Fruit fly (Drosophila melanogaster) whole organism, embryonic: ENCODE data around the gene eEF1delta.

Experiments used
- CG1024 ChIP-seq: fragments of 200-800 bp; sonication (Bioruptor generic); IDR thresholded peaks from 2 replicates; pipeline ENCODE4 v1.3.6; 2022; ENCODE audit warnings: missing biosample characterization, missing genetic modification characterization
- CG10543 ChIP-seq: fragments of 200-800 bp; sonication (Bioruptor generic); optimal IDR thresholded peaks from 3 replicates; lab custom pipeline; 2017; ENCODE audit warnings: missing biosample characterization, mild to moderate bottlenecking, missing genetic modification characterization, moderate library complexity
- CG12236 ChIP-seq: fragments of 200-800 bp; sonication (Bioruptor generic); optimal IDR thresholded peaks from 2 replicates; lab custom pipeline; 2016; ENCODE audit warnings: missing biosample characterization, missing genetic modification characterization
- CG12769 ChIP-seq: fragments of 200-800 bp; sonication (Bioruptor generic); optimal IDR thresholded peaks from 2 replicates; lab custom pipeline; 2019; ENCODE audit warnings: missing biosample characterization, mild to moderate bottlenecking, missing genetic modification characterization, moderate library complexity
- CG13287 ChIP-seq: fragments of 200-800 bp; sonication (Bioruptor generic); IDR thresholded peaks from 2 replicates; pipeline ENCODE4 v1.3.6; 2022; ENCODE audit warnings: missing biosample characterization, missing genetic modification characterization; ENCODE audit not compliant: partially characterized antibody
- CG13424 ChIP-seq: fragments of 200-800 bp; sonication (Bioruptor generic); optimal IDR thresholded peaks from 2 replicates; lab custom pipeline; 2019; ENCODE audit warnings: missing biosample characterization, mild to moderate bottlenecking, missing genetic modification characterization, moderate library complexity
- CG16815 ChIP-seq: fragments of 200-800 bp; sonication (Bioruptor generic); optimal IDR thresholded peaks from 3 replicates; lab custom pipeline; 2017; ENCODE audit warnings: missing biosample characterization, mild to moderate bottlenecking, missing genetic modification characterization
- CG17612 ChIP-seq: fragments of 200-800 bp; sonication (Bioruptor generic); IDR thresholded peaks from 2 replicates; pipeline ENCODE4 v1.3.6; 2022; ENCODE audit warnings: missing biosample characterization, missing genetic modification characterization
- CG18262 ChIP-seq: fragments of 200-800 bp; optimal IDR thresholded peaks from 3 replicates; lab custom pipeline; 2019; ENCODE audit warnings: missing biosample characterization, mild to moderate bottlenecking, missing genetic modification characterization, moderate library complexity
- CG32772 ChIP-seq: fragments of 200-800 bp; sonication (Bioruptor generic); IDR thresholded peaks from 2 replicates; pipeline ENCODE4 v1.3.6; 2022; ENCODE audit warnings: missing biosample characterization, missing genetic modification characterization
- CG4617 ChIP-seq: fragments of 200-800 bp; sonication (Bioruptor generic); optimal IDR thresholded peaks from 3 replicates; lab custom pipeline; 2016; ENCODE audit warnings: missing biosample characterization, missing genetic modification characterization, borderline replicate concordance
- CG4730 ChIP-seq: fragments of 200-800 bp; sonication (Bioruptor generic); IDR thresholded peaks from 2 replicates; pipeline ENCODE4 v1.3.6; 2022; ENCODE audit warnings: missing biosample characterization, missing genetic modification characterization
- CG4820 ChIP-seq: fragments of 200-800 bp; sonication (Bioruptor generic); optimal IDR thresholded peaks from 3 replicates; lab custom pipeline; 2016; ENCODE audit warnings: missing biosample characterization, missing genetic modification characterization
- CG5180 ChIP-seq: fragments of 200-800 bp; sonication (Bioruptor generic); optimal IDR thresholded peaks from 3 replicates; lab custom pipeline; 2017; ENCODE audit warnings: missing biosample characterization, missing genetic modification characterization, mild to moderate bottlenecking, moderate library complexity, missing genetic modification reagents
- CG6272 ChIP-seq: fragments of 200-800 bp; sonication (Bioruptor generic); IDR thresholded peaks from 2 replicates; pipeline ENCODE4 v1.3.6; 2022; ENCODE audit warnings: missing biosample characterization, missing genetic modification characterization
- CG8281 ChIP-seq: fragments of 200-800 bp; sonication (Bioruptor generic); optimal IDR thresholded peaks from 2 replicates; lab custom pipeline; 2018; ENCODE audit warnings: missing biosample characterization, mild to moderate bottlenecking, missing genetic modification characterization, moderate library complexity
- CG8478 ChIP-seq: fragments of >200 bp; optimal IDR thresholded peaks from 2 replicates; lab custom pipeline; 2018
- CG8944 ChIP-seq: fragments of 200-800 bp; sonication (Bioruptor generic); optimal IDR thresholded peaks from 3 replicates; lab custom pipeline; 2016; ENCODE audit warnings: missing biosample characterization, missing genetic modification characterization
- CTCF ChIP-seq: fragments of 200-800 bp; sonication (Bioruptor generic); optimal IDR thresholded peaks from 2 replicates; lab custom pipeline; 2017; ENCODE audit warnings: missing biosample characterization, mild to moderate bottlenecking, missing genetic modification characterization, moderate library complexity
- CkIIα-i1 ChIP-seq: fragments of 200-800 bp; sonication (Bioruptor generic); IDR thresholded peaks from 2 replicates; pipeline ENCODE4 v1.3.6; 2022; ENCODE audit warnings: missing biosample characterization, missing genetic modification characterization
- Dll ChIP-seq: fragments of 200-800 bp; sonication (Bioruptor generic); IDR thresholded peaks from 4 replicates; pipeline ENCODE4 v1.3.6; 2022; ENCODE audit warnings: missing biosample characterization, missing genetic modification characterization; ENCODE audit not compliant: partially characterized antibody
- Fer3 ChIP-seq: fragments of 200-800 bp; sonication (Bioruptor generic); optimal IDR thresholded peaks from 2 replicates; lab custom pipeline; 2018; ENCODE audit warnings: missing biosample characterization, mild to moderate bottlenecking, missing genetic modification characterization, moderate library complexity
- HLHmδ ChIP-seq: fragments of 200-800 bp; sonication (Bioruptor generic); optimal IDR thresholded peaks from 2 replicates; lab custom pipeline; 2018; ENCODE audit warnings: missing biosample characterization, mild to moderate bottlenecking, missing genetic modification characterization, moderate library complexity
- Hr51 ChIP-seq, 2 experiments: fragments of 200-800 bp; sonication (Bioruptor generic); optimal IDR thresholded peaks; 2 replicates in 1 of 2; 3 replicates in 1 of 2; lab custom pipeline; 2016 to 2018; ENCODE audit warnings: missing biosample characterization in 2 of 2, missing genetic modification characterization in 2 of 2, mild to moderate bottlenecking in 1 of 2, moderate library complexity in 1 of 2
- Max ChIP-seq: fragments of 200-800 bp; sonication (Bioruptor generic); optimal IDR thresholded peaks from 2 replicates; lab custom pipeline; 2016; ENCODE audit warnings: missing biosample characterization, mild to moderate bottlenecking, missing genetic modification characterization
- Nf-YB ChIP-seq: fragments of 200-800 bp; sonication (Bioruptor generic); optimal IDR thresholded peaks from 3 replicates; lab custom pipeline; 2019; ENCODE audit warnings: missing biosample characterization, mild to moderate bottlenecking, missing genetic modification characterization, moderate library complexity
- Tbp ChIP-seq: fragments of >200 bp; optimal IDR thresholded peaks from 2 replicates; lab custom pipeline; 2018; ENCODE audit warnings: missing biosample characterization, missing genetic modification characterization
- YL-1 ChIP-seq: fragments of 200-800 bp; sonication (Bioruptor generic); optimal IDR thresholded peaks from 3 replicates; lab custom pipeline; 2017; ENCODE audit warnings: missing biosample characterization, mild to moderate bottlenecking, missing genetic modification characterization
- ap ChIP-seq: fragments of 200-800 bp; sonication (Bioruptor generic); IDR thresholded peaks from 2 replicates; pipeline ENCODE4 v1.3.6; 2022; ENCODE audit warnings: missing biosample characterization, missing genetic modification characterization
- az2 ChIP-seq: fragments of 200-800 bp; sonication (Bioruptor generic); optimal IDR thresholded peaks from 3 replicates; lab custom pipeline; 2016; ENCODE audit warnings: missing biosample characterization, missing genetic modification characterization
- bab2 ChIP-seq: fragments of 200-800 bp; sonication (Bioruptor generic); optimal IDR thresholded peaks from 2 replicates; lab custom pipeline; 2016; ENCODE audit warnings: missing biosample characterization, missing genetic modification characterization
- cato ChIP-seq: fragments of 200-800 bp; sonication (Bioruptor generic); optimal IDR thresholded peaks from 2 replicates; lab custom pipeline; 2016; ENCODE audit warnings: missing biosample characterization, missing genetic modification characterization, borderline replicate concordance
- cg ChIP-seq: fragments of 200-800 bp; sonication (Bioruptor generic); optimal IDR thresholded peaks from 3 replicates; lab custom pipeline; 2019; ENCODE audit warnings: missing biosample characterization, mild to moderate bottlenecking, missing genetic modification characterization, moderate library complexity
- crol ChIP-seq: fragments of 200-800 bp; sonication (Bioruptor generic); IDR thresholded peaks from 2 replicates; pipeline ENCODE4 v1.3.6; 2022; ENCODE audit warnings: missing biosample characterization, missing genetic modification characterization
- exex ChIP-seq: fragments of 200-800 bp; sonication (Bioruptor generic); optimal IDR thresholded peaks from 4 replicates; lab custom pipeline; 2018; ENCODE audit warnings: missing biosample characterization, mild to moderate bottlenecking, missing genetic modification characterization, moderate library complexity
- eyg ChIP-seq: fragments of 200-800 bp; sonication (Bioruptor generic); optimal IDR thresholded peaks from 3 replicates; lab custom pipeline; 2016; ENCODE audit warnings: missing biosample characterization, missing genetic modification characterization
- gro ChIP-seq: fragments of 200-800 bp; sonication (Bioruptor generic); optimal IDR thresholded peaks from 2 replicates; lab custom pipeline; 2016; ENCODE audit warnings: missing biosample characterization, missing genetic modification characterization
- gsb ChIP-seq: fragments of 200-800 bp; sonication (Bioruptor generic); IDR thresholded peaks from 2 replicates; pipeline ENCODE4 v1.3.6; 2022; ENCODE audit warnings: missing biosample characterization, missing genetic modification characterization
- klu ChIP-seq: fragments of 200-800 bp; sonication (Bioruptor generic); IDR thresholded peaks from 2 replicates; pipeline ENCODE4 v1.3.6; 2022; ENCODE audit warnings: missing biosample characterization, missing genetic modification characterization
- lola ChIP-seq, 3 experiments: fragments of >200 bp in 2 of 3; fragments of 200-800 bp in 1 of 3; sonication (Bioruptor generic) in 1 of 3; optimal IDR thresholded peaks; 2 replicates each; lab custom pipeline; 2017 to 2019; ENCODE audit warnings: missing biosample characterization in 3 of 3, missing genetic modification characterization in 3 of 3, mild to moderate bottlenecking in 1 of 3, moderate library complexity in 1 of 3
- mld ChIP-seq: fragments of 200-800 bp; sonication (Bioruptor generic); IDR thresholded peaks from 3 replicates; pipeline ENCODE4 v1.3.6; 2022; ENCODE audit warnings: missing biosample characterization, missing genetic modification characterization; ENCODE audit not compliant: partially characterized antibody
- org-1 ChIP-seq: fragments of 200-800 bp; sonication (Bioruptor generic); optimal IDR thresholded peaks from 2 replicates; lab custom pipeline; 2017; ENCODE audit warnings: missing biosample characterization, missing genetic modification characterization
- peb ChIP-seq: fragments of 200-800 bp; sonication (Bioruptor generic); IDR thresholded peaks from 2 replicates; pipeline ENCODE4 v1.3.6; 2022; ENCODE audit warnings: missing biosample characterization, missing genetic modification characterization
- prd ChIP-seq, 3 experiments: fragments of >200 bp in 2 of 3; fragments of 200-800 bp in 1 of 3; sonication (Bioruptor generic) in 1 of 3; optimal IDR thresholded peaks in 2 of 3; IDR thresholded peaks in 1 of 3; 2 replicates in 2 of 3; 3 replicates in 1 of 3; pipeline versions ENCODE4 v1.3.6 to Lab custom; 2017 to 2022; ENCODE audit warnings: missing biosample characterization in 1 of 3, missing genetic modification characterization in 1 of 3
- repo ChIP-seq: fragments of 200-800 bp; sonication (Bioruptor generic); optimal IDR thresholded peaks from 2 replicates; lab custom pipeline; 2016; ENCODE audit warnings: missing biosample characterization, missing genetic modification characterization
- sna ChIP-seq: fragments of 200-800 bp; sonication (Bioruptor generic); IDR thresholded peaks from 2 replicates; pipeline ENCODE4 v1.3.6; 2022; ENCODE audit warnings: missing biosample characterization, missing genetic modification characterization; ENCODE audit not compliant: partially characterized antibody
- tna ChIP-seq: fragments of 200-800 bp; sonication (Bioruptor generic); IDR thresholded peaks from 2 replicates; pipeline ENCODE4 v1.3.6; 2022; ENCODE audit warnings: missing biosample characterization, missing genetic modification characterization; ENCODE audit not compliant: partially characterized antibody
- wdn ChIP-seq: fragments of 200-800 bp; sonication (Bioruptor generic); IDR thresholded peaks from 2 replicates; pipeline ENCODE4 v1.3.6; 2022; ENCODE audit warnings: missing biosample characterization, missing genetic modification characterization
- zen2 ChIP-seq: fragments of 200-800 bp; sonication (Bioruptor generic); IDR thresholded peaks from 3 replicates; pipeline ENCODE4 v1.3.6; 2022; ENCODE audit warnings: missing biosample characterization, missing genetic modification characterization; ENCODE audit not compliant: partially characterized antibody
- zf30C ChIP-seq: fragments of 200-800 bp; sonication (Bioruptor generic); optimal IDR thresholded peaks from 3 replicates; lab custom pipeline; 2018; ENCODE audit warnings: missing biosample characterization, mild to moderate bottlenecking, missing genetic modification characterization

The eEF1delta gene

DNA sequence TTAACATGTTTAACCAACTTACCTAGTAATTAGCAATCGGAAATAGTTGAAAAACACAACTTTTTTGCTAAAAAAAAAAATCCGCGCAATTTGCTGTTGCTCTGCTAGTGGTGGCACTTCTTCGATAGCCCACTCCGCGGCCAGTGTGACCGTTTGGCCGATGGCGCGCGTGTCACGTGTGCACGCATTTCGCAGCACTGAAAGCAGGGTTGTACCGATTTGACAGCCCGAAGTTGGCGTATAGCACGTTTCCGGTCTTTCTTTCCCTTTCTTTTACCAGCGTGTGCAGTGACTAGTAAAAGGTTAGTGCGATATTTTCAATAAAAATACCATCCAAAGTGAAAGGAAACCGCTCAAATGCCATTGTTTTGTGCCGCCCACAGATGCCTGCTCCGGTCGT is 31.5 kb upstream of the eEF1delta start, which contains the start of the genes Ripalpha and RpL7 (continued):
- TF ChIP-seq cato (GFP tag; lab: Kevin White, UChicago) (peak; percentile 95), Dll (GFP tag; lab: Robert Waterston, UW) (peak; percentile 83), org-1 (GFP tag; lab: Kevin White, UChicago) (peak; percentile 97), CG17612 (GFP tag; lab: Robert Waterston, UW) (peak; percentile 94), gro (GFP tag; lab: Kevin White, UChicago) (peak; percentile 98), CG13287 (peak; percentile 93), CG8944 (GFP tag; lab: Kevin White, UChicago) (peak; percentile 98), CG16815 (GFP tag; lab: Kevin White, UChicago) (peak; percentile 95), bab2 (GFP tag; lab: Kevin White, UChicago) (peak; percentile 97), wdn (GFP tag; lab: Robert Waterston, UW) (peak; percentile 97), CG12769 (tag; lab: Kevin White, UChicago) (peak; percentile 98), CG18262 (peak; percentile 84), CG4617 (GFP tag; lab: Kevin White, UChicago) (peak; percentile 99), repo (GFP tag; lab: Kevin White, UChicago) (peak; percentile 94), Max (GFP tag; lab: Kevin White, UChicago) (peak; percentile 99), CG8478 (lab: Kevin White, UChicago) (no peak), Nf-YB (GFP tag; lab: Kevin White, UChicago) (peak; percentile 84), Fer3 (tag; lab: Kevin White, UChicago) (peak; percentile 97), zf30C (GFP tag; lab: Kevin White, UChicago) (peak; percentile 77), Tbp (GFP tag; lab: Kevin White, UChicago) (no peak), lola (GFP tag; optimal IDR thresholded peaks at IDR 0.05; lab: Kevin White, UChicago) (peak in 1 of 3 experiments; percentile 78), CG8281 (tag; lab: Kevin White, UChicago) (peak; percentile 82), eyg (peak; percentile 97), CG10543 (GFP tag; lab: Kevin White, UChicago) (peak; percentile 99), Hr51 (GFP tag; optimal IDR thresholded peaks at IDR 0.05; lab: Kevin White, UChicago) (peak; percentile 88 to 99), zen2 (GFP tag; lab: Robert Waterston, UW) (peak; percentile 71), tna (peak; percentile 92), CkIIα-i1 (peak; percentile 83; the same call in 1 of the 2 replicates), crol (no peak; the same call in 1 of the 2 replicates), klu (GFP tag; lab: Robert Waterston, UW) (peak; percentile 84), YL-1 (GFP tag; lab: Kevin White, UChicago) (peak; percentile 100), CG4730 (GFP tag; lab: Robert Waterston, UW) (peak; percentile 88), CG4820 (GFP tag; lab: Kevin White, UChicago) (peak; percentile 94), sna (GFP tag; lab: Robert Waterston, UW) (peak; percentile 75), mld (GFP tag; lab: Robert Waterston, UW) (peak; percentile 74; the same call in 2 of the 3 replicates), az2 (GFP tag; lab: Kevin White, UChicago) (peak; percentile 96), CG5180 (GFP tag; lab: Kevin White, UChicago) (peak; percentile 89), CG1024 (GFP tag; lab: Robert Waterston, UW) (peak; percentile 94), CG13424 (tag; lab: Kevin White, UChicago) (peak; percentile 87), CG12236 (GFP tag; lab: Kevin White, UChicago) (peak; percentile 98), cg (GFP tag; lab: Kevin White, UChicago) (no peak), ap (GFP tag; lab: Robert Waterston, UW) (peak; percentile 94), prd (optimal IDR thresholded peaks at IDR 0.05; lab: Kevin White, UChicago) (no peak), prd (GFP tag; IDR thresholded peaks at IDR 0.05; lab: Robert Waterston, UW) (peak; percentile 91), gsb (GFP tag; lab: Robert Waterston, UW) (peak; percentile 88), CG6272 (peak; percentile 94), CG32772 (GFP tag; lab: Robert Waterston, UW) (no peak; the same call in none of the 2 replicates), exex (peak; percentile 78), CTCF (GFP tag; lab: Kevin White, UChicago) (peak; percentile 77), peb (peak; percentile 88), HLHmδ (peak; percentile 100)
